Fruit fly (Drosophila melanogaster): ENCODE measurements around the gene dan.
A peak's percentile ranks its signal among the peaks of the same experiment; 100 is the strongest.

The dan gene

dm6 chr3R:25236121-25236520, 51.9 kb downstream of the dan start (continued):
- TF ChIP-seq CG3163 (GFP tag; optimal IDR thresholded peaks at IDR 0.05): no peak
- TF ChIP-seq emc (GFP tag; optimal IDR thresholded peaks at IDR 0.05): no peak
- TF ChIP-seq pfk (GFP tag; optimal IDR thresholded peaks at IDR 0.05): no peak
- no peak for TF ChIP-seq CG5180 (GFP tag; optimal IDR thresholded peaks at IDR 0.05)
- TF ChIP-seq crp (GFP tag; optimal IDR thresholded peaks at IDR 0.05): no peak
- no peak for TF ChIP-seq Taf1 (GFP tag; IDR thresholded peaks at IDR 0.05)
- TF ChIP-seq CG6765 (GFP tag; optimal IDR thresholded peaks at IDR 0.05): no peak
- TF ChIP-seq CG4328 (GFP tag; optimal IDR thresholded peaks at IDR 0.05): no peak
- peak; percentile 43 for TF ChIP-seq mirr (GFP tag; optimal IDR thresholded peaks at IDR 0.05)
- TF ChIP-seq gsb (GFP tag; IDR thresholded peaks at IDR 0.05): no peak
- TF ChIP-seq sr (GFP tag; IDR thresholded peaks at IDR 0.05): no peak
- TF ChIP-seq CG1233 (GFP tag; optimal IDR thresholded peaks at IDR 0.05): no peak
- peak; percentile 89 for TF ChIP-seq sd (tag; optimal IDR thresholded peaks at IDR 0.05)
- TF ChIP-seq vvl (GFP tag; IDR thresholded peaks at IDR 0.05): peak; percentile 36; the same call in 1 of the 2 replicates
- TF ChIP-seq CG17359 (tag; optimal IDR thresholded peaks at IDR 0.05): no peak
- no peak for TF ChIP-seq CG17912 (GFP tag; optimal IDR thresholded peaks at IDR 0.05)
- peak; percentile 62 for TF ChIP-seq abd-A (tag; optimal IDR thresholded peaks at IDR 0.05)
- no peak for TF ChIP-seq CG11504 (tag; optimal IDR thresholded peaks at IDR 0.05)
- TF ChIP-seq D19B (GFP tag; optimal IDR thresholded peaks at IDR 0.05): no peak
- TF ChIP-seq Fer2 (tag; optimal IDR thresholded peaks at IDR 0.05): no peak
- TF ChIP-seq Lim3 (GFP tag; IDR thresholded peaks at IDR 0.05): no peak
- TF ChIP-seq CG8290 (GFP tag; optimal IDR thresholded peaks at IDR 0.05): no peak
- no peak for TF ChIP-seq CG8290 (tag; optimal IDR thresholded peaks at IDR 0.05)
- no peak for TF ChIP-seq Hr78 (GFP tag; optimal IDR thresholded peaks at IDR 0.05)
- TF ChIP-seq cwo (GFP tag; optimal IDR thresholded peaks at IDR 0.05): peak; percentile 52
- no peak for TF ChIP-seq CG2889 (GFP tag; IDR thresholded peaks at IDR 0.05)
- no peak for TF ChIP-seq zfh1 (GFP tag; IDR thresholded peaks at IDR 0.05)
- no peak for TF ChIP-seq HLH4C (GFP tag; IDR thresholded peaks at IDR 0.05; ENCODE audit: partially characterized antibody)
- TF ChIP-seq CG13894 (tag; optimal IDR thresholded peaks at IDR 0.05): peak; percentile 4
- TF ChIP-seq CG13624 (GFP tag; optimal IDR thresholded peaks at IDR 0.05): no peak
- no peak for TF ChIP-seq CG14860 (GFP tag; IDR thresholded peaks at IDR 0.05; ENCODE audit: partially characterized antibody)
- TF ChIP-seq Dip2 (GFP tag; IDR thresholded peaks at IDR 0.05): no peak

- TF ChIP-seq nom (GFP tag; optimal IDR thresholded peaks at IDR 0.05) (peak; percentile 34), CG4360 (GFP tag; IDR thresholded peaks at IDR 0.05) (peak; percentile 64), Doc2 (GFP tag; IDR thresholded peaks at IDR 0.05) (no peak)
These were observed 53.1 kb downstream of the dan start, which contains the start of gene Jhbp7 for dm6 chr3R:25237314-25237713. Gene Jhbp7 (plus strand): TSS chr3R:25237614.

dm6 chr3R:25238771-25239700, 54.9 kb downstream of the dan start:
- TF ChIP-seq CG8765 (GFP tag; IDR thresholded peaks at IDR 0.05) (no peak), CG13624 (GFP tag; optimal IDR thresholded peaks at IDR 0.05) (no peak), salm (tag; optimal IDR thresholded peaks at IDR 0.05) (no peak), Hand (GFP tag; optimal IDR thresholded peaks at IDR 0.05) (no peak), Hr3 (GFP tag; optimal IDR thresholded peaks at IDR 0.05) (no peak), sug (tag; optimal IDR thresholded peaks at IDR 0.05) (peak; percentile 84), Kr (GFP tag; optimal IDR thresholded peaks at IDR 0.05) (no peak), cwo (GFP tag; optimal IDR thresholded peaks at IDR 0.05) (peak; percentile 64), Hr78 (GFP tag; optimal IDR thresholded peaks at IDR 0.05) (no peak), Atf6 (GFP tag; IDR thresholded peaks at IDR 0.05) (0 out of 2 replicates have a peak, but pooled peaks have one; percentile 11), chinmo (GFP tag; IDR thresholded peaks at IDR 0.05; ENCODE audit: partially characterized antibody) (0 out of 4 replicates have a peak, but pooled peaks have one; percentile 44), nom (GFP tag; optimal IDR thresholded peaks at IDR 0.05) (peak; percentile 46), ftz-f1 (GFP tag; optimal IDR thresholded peaks at IDR 0.05) (no peak), Eip74EF (GFP tag; optimal IDR thresholded peaks at IDR 0.05) (peak in 1 of 2 experiments; percentile 10)

Measured in whole organism, embryonic.